Worm (Caenorhabditis elegans) whole organism, L4/young adult: Measurements from ENCODE around the gene C13F10.7.

Source experiments
- dao-5 ChIP-seq: sonication (generic microtip); optimal IDR thresholded peaks from 2 replicates; lab custom pipeline; 2016; ENCODE audit warnings: missing genotype, missing genetic modification characterization, moderate library complexity, missing compliant biosample characterization
- him-1 ChIP-seq: sonication (generic microtip); optimal IDR thresholded peaks from 2 replicates; lab custom pipeline; 2016; ENCODE audit warnings: missing genotype, missing genetic modification reagents, missing genetic modification characterization, missing compliant biosample characterization

ce11 chrV:7197036-7197435 lies 26.0 kb downstream of the C13F10.7 start:
- no peak for TF ChIP-seq him-1 (tag; lab: Kevin White, UChicago)
- TF ChIP-seq dao-5, result no peak
